Worm (Caenorhabditis elegans): ENCODE data around the gene srh-34.

DNA sequence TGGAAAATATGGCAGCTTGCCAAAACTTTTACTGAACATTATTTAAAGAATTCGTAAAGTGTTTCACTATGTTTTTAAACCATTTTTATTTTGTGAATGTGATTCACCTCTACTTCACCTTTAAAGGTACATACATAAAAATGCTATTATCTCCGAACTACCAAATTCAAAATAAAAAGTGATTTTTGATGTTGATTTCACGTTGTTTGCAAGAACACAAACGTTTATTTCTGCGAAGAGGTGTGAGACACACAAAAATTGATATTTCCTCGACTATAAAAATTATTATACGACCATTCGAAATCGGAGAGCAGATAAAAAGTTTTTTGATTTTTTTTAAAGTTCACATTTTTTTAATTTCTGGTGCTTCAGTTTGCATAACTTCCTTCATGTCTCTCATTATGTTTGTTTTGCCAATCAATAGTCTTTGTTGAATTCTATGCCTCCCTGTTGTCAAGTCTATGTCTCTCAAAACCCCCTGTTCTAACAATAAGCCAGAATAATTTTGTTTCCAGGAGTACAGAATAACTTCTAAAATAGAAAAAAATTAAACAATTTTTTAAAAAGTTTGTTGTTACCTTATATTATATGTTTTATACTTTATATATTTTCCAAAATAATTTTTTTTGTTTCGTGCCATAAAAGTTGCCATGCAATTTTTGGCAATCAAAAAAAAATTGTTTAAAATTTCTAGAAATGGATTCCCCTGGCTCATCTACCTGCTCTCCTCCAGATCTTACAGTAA, 4.5 kb upstream of the srh-34 start, which contains the start of gene nhr-123:
- no peak for TF ChIP-seq W03F9.2 (tag; optimal IDR thresholded peaks at IDR 0.05)
- no peak for TF ChIP-seq dao-5 (tag; optimal IDR thresholded peaks at IDR 0.05)
- TF ChIP-seq him-1 (tag; optimal IDR thresholded peaks at IDR 0.05) = no peak

All from whole organism, L4/young adult.